Worm (Caenorhabditis elegans) whole organism, L4 larva: ENCODE results near the gene gdh-1.

Source experiments
- dpl-1 ChIP-seq: fragments of 150-350 bp; optimal IDR thresholded peaks from 2 replicates; lab custom pipeline; 2014; ENCODE audit warnings: missing biosample characterization, missing genetic modification reagents, missing genetic modification characterization
- dve-1 ChIP-seq: sonication (generic microtip); optimal IDR thresholded peaks from 2 replicates; lab custom pipeline; 2017; ENCODE audit warnings: antibody characterized with exemption, mild to moderate bottlenecking, missing genetic modification characterization, missing compliant biosample characterization; ENCODE audit not compliant: insufficient read depth
- nhr-10 ChIP-seq: fragments of 150-350 bp; optimal IDR thresholded peaks from 2 replicates; lab custom pipeline; 2014; ENCODE audit warnings: missing biosample characterization, missing genetic modification characterization
- nhr-25 ChIP-seq: sonication (generic microtip); optimal IDR thresholded peaks from 2 replicates; lab custom pipeline; 2017; ENCODE audit warnings: missing genetic modification characterization, mild to moderate bottlenecking, missing compliant biosample characterization, antibody characterized with exemption, moderate library complexity, borderline replicate concordance; ENCODE audit not compliant: insufficient read depth
- unc-39 ChIP-seq: sonication (generic microtip); optimal IDR thresholded peaks from 2 replicates; lab custom pipeline; 2017; ENCODE audit warnings: missing biosample characterization, missing genetic modification characterization
- zfp-3 ChIP-seq: fragments of 200-800 bp; sonication (Bioruptor generic); conservative IDR thresholded peaks from 2 replicates; pipeline ENCODE4 v1.3.6; 2022; ENCODE audit warnings: missing genetic modification reagents, missing genetic modification characterization, missing compliant biosample characterization

DNA sequence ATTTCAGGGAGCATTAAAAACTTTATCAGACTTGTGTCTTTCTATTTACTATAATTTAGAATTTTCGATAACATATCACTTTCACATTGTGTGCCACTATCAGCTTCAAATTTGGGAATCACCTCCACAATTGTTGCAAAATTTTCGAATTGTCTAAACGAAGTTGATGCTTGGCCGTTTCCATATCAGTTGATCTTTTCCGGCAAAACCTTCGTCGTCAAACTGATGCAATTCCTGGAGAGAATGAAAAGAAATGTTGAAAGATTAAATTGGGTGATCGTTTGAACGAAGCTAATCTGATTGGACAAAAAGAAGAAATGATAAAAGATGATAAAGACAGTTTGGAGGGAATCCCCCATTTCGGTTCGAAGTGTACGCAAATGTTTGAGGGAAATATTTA is 2.5 kb downstream of the gdh-1 start:
- TF ChIP-seq nhr-10 (tag; lab: Kevin White, UChicago) (peak; percentile 86), dve-1 (tag; lab: Kevin White, UChicago) (peak; percentile 84), zfp-3 (GFP tag; lab: Robert Waterston, UW) (peak; percentile 69; the same call in 1 of the 2 replicates), nhr-25 (tag; lab: Kevin White, UChicago) (no peak), unc-39 (tag; lab: Kevin White, UChicago) (no peak), dpl-1 (GFP tag; lab: Kevin White, UChicago) (no peak)
